Worm (Caenorhabditis elegans) whole organism, late embryonic: ENCODE data around the gene oac-42.

Experiments used
- C08G9.2 ChIP-seq: sonication (generic microtip); optimal IDR thresholded peaks from 2 replicates; lab custom pipeline; 2016; ENCODE audit warnings: mild to moderate bottlenecking, missing genetic modification characterization, moderate library complexity, missing compliant biosample characterization
- F13H6.1 ChIP-seq: sonication (generic microtip); optimal IDR thresholded peaks from 2 replicates; lab custom pipeline; 2016; ENCODE audit warnings: missing genetic modification characterization, missing compliant biosample characterization
- Y22D7AL.16 ChIP-seq: sonication (generic microtip); optimal IDR thresholded peaks from 2 replicates; lab custom pipeline; 2016; ENCODE audit warnings: missing genetic modification characterization, missing compliant biosample characterization
- ahr-1 ChIP-seq: sonication (generic microtip); optimal IDR thresholded peaks from 2 replicates; lab custom pipeline; 2016; ENCODE audit warnings: missing genetic modification characterization, missing compliant biosample characterization
- ama-1 ChIP-seq: fragments of 150-350 bp; optimal IDR thresholded peaks from 2 replicates; lab custom pipeline; 2014
- ceh-14 ChIP-seq: sonication (generic microtip); optimal IDR thresholded peaks from 2 replicates; lab custom pipeline; 2016; ENCODE audit warnings: missing genotype, missing genetic modification characterization, missing compliant biosample characterization
- ceh-18 ChIP-seq: sonication (generic microtip); optimal IDR thresholded peaks from 2 replicates; lab custom pipeline; 2016; ENCODE audit warnings: missing genetic modification characterization, missing compliant biosample characterization
- ceh-19 ChIP-seq: fragments of 200-800 bp; sonication (Bioruptor generic); optimal IDR thresholded peaks from 2 replicates; lab custom pipeline; 2018; ENCODE audit warnings: mild to moderate bottlenecking, missing genetic modification characterization, missing compliant biosample characterization
- ceh-2 ChIP-seq: sonication (generic microtip); optimal IDR thresholded peaks from 2 replicates; lab custom pipeline; 2016; ENCODE audit warnings: missing genotype, missing genetic modification characterization, missing compliant biosample characterization
- ceh-22 ChIP-seq: sonication (generic microtip); optimal IDR thresholded peaks from 2 replicates; lab custom pipeline; 2017; ENCODE audit warnings: missing biosample characterization, missing genetic modification characterization
- ceh-31 ChIP-seq: sonication (generic microtip); optimal IDR thresholded peaks from 2 replicates; lab custom pipeline; 2016; ENCODE audit warnings: missing genetic modification characterization, missing compliant biosample characterization
- ceh-34 ChIP-seq: sonication (generic microtip); optimal IDR thresholded peaks from 2 replicates; lab custom pipeline; 2016; ENCODE audit warnings: mild to moderate bottlenecking, missing genetic modification characterization, missing compliant biosample characterization
- ceh-45 ChIP-seq: fragments of 200-800 bp; sonication (Bioruptor generic); IDR thresholded peaks from 2 replicates; pipeline ENCODE4 v1.3.6; 2022; ENCODE audit warnings: missing genetic modification reagents, missing genetic modification characterization, missing compliant biosample characterization
- fax-1 ChIP-seq: sonication (generic microtip); optimal IDR thresholded peaks from 2 replicates; lab custom pipeline; 2016; ENCODE audit warnings: missing genotype, missing genetic modification characterization, missing compliant biosample characterization
- fkh-6 ChIP-seq: sonication (generic microtip); optimal IDR thresholded peaks from 2 replicates; lab custom pipeline; 2016; ENCODE audit warnings: missing genetic modification characterization, missing compliant biosample characterization
- gmeb-2 ChIP-seq: sonication (generic microtip); optimal IDR thresholded peaks from 2 replicates; lab custom pipeline; 2016; ENCODE audit warnings: missing genetic modification characterization, inconsistent platforms, missing compliant biosample characterization
- hlh-15 ChIP-seq: sonication (generic microtip); optimal IDR thresholded peaks from 2 replicates; lab custom pipeline; 2016; ENCODE audit warnings: missing genetic modification characterization, missing compliant biosample characterization
- hlh-6 ChIP-seq: sonication (generic microtip); optimal IDR thresholded peaks from 2 replicates; lab custom pipeline; 2016; ENCODE audit warnings: missing genotype, missing genetic modification characterization, missing compliant biosample characterization
- hlh-8 ChIP-seq: sonication (generic microtip); optimal IDR thresholded peaks from 2 replicates; lab custom pipeline; 2016; ENCODE audit warnings: missing genotype, missing genetic modification characterization, missing compliant biosample characterization
- lim-6 ChIP-seq: sonication (generic microtip); optimal IDR thresholded peaks from 2 replicates; lab custom pipeline; 2016; ENCODE audit warnings: missing genetic modification characterization, missing compliant biosample characterization
- lin-11 ChIP-seq: fragments of 200-800 bp; sonication (Bioruptor generic); optimal IDR thresholded peaks from 2 replicates; lab custom pipeline; 2018; ENCODE audit warnings: mild to moderate bottlenecking, missing genetic modification characterization, missing compliant biosample characterization
- madf-2 ChIP-seq: sonication (generic microtip); optimal IDR thresholded peaks from 2 replicates; lab custom pipeline; 2017; ENCODE audit warnings: missing genetic modification characterization, missing compliant biosample characterization
- mec-3 ChIP-seq: sonication (generic microtip); optimal IDR thresholded peaks from 2 replicates; lab custom pipeline; 2016; ENCODE audit warnings: borderline replicate concordance, missing genetic modification characterization, missing compliant biosample characterization
- nfya-1 ChIP-seq: sonication (generic microtip); optimal IDR thresholded peaks from 2 replicates; lab custom pipeline; 2017; ENCODE audit warnings: missing genetic modification characterization, mild to moderate bottlenecking, missing compliant biosample characterization, antibody characterized with exemption, moderate library complexity
- nhr-11 ChIP-seq: fragments of 150-350 bp; optimal IDR thresholded peaks from 2 replicates; lab custom pipeline; 2014; ENCODE audit warnings: missing biosample characterization, missing genetic modification characterization
- npax-4 ChIP-seq: sonication (generic microtip); optimal IDR thresholded peaks from 2 replicates; lab custom pipeline; 2016; ENCODE audit warnings: missing genetic modification characterization, missing compliant biosample characterization
- pag-3 ChIP-seq: sonication (generic microtip); optimal IDR thresholded peaks from 2 replicates; lab custom pipeline; 2016; ENCODE audit warnings: missing compliant biosample characterization, missing genetic modification characterization, borderline replicate concordance
- pax-1 ChIP-seq: fragments of 150-350 bp; optimal IDR thresholded peaks from 2 replicates; lab custom pipeline; 2014; ENCODE audit warnings: missing biosample characterization, missing genetic modification characterization
- pha-2 ChIP-seq: sonication (generic microtip); optimal IDR thresholded peaks from 2 replicates; lab custom pipeline; 2017; ENCODE audit warnings: mild to moderate bottlenecking, missing genetic modification characterization, missing compliant biosample characterization
- pros-1 ChIP-seq: fragments of 150-350 bp; optimal IDR thresholded peaks from 2 replicates; lab custom pipeline; 2014; ENCODE audit warnings: missing biosample characterization, missing genetic modification reagents, missing genetic modification characterization
- ref-2 ChIP-seq: sonication (generic microtip); optimal IDR thresholded peaks from 2 replicates; lab custom pipeline; 2016; ENCODE audit warnings: missing genetic modification characterization, missing compliant biosample characterization
- sdc-2 ChIP-seq: sonication (generic microtip); optimal IDR thresholded peaks from 2 replicates; lab custom pipeline; 2016; ENCODE audit warnings: missing genotype, missing genetic modification characterization, missing compliant biosample characterization
- sox-2 ChIP-seq: fragments of 200-800 bp; sonication (Bioruptor generic); IDR thresholded peaks from 2 replicates; pipeline ENCODE4 v1.3.6; 2022; ENCODE audit warnings: missing genetic modification reagents, missing genetic modification characterization, missing compliant biosample characterization
- syd-9 ChIP-seq: sonication (generic microtip); optimal IDR thresholded peaks from 2 replicates; lab custom pipeline; 2016; ENCODE audit warnings: mild to moderate bottlenecking, missing genetic modification characterization, moderate library complexity, missing compliant biosample characterization
- tbx-2 ChIP-seq: sonication (generic microtip); optimal IDR thresholded peaks from 2 replicates; lab custom pipeline; 2016; ENCODE audit warnings: missing genetic modification characterization, missing compliant biosample characterization
- ttx-3 ChIP-seq: sonication (generic microtip); optimal IDR thresholded peaks from 2 replicates; lab custom pipeline; 2016; ENCODE audit warnings: missing genetic modification reagents, missing genetic modification characterization, missing compliant biosample characterization
- unc-3 ChIP-seq, 2 experiments: fragments of 200-800 bp in 1 of 2; sonication (Bioruptor generic) in 1 of 2; sonication (generic microtip) in 1 of 2; conservative IDR thresholded peaks in 1 of 2; optimal IDR thresholded peaks in 1 of 2; 2 replicates each; pipeline versions ENCODE4 v1.3.6 to Lab custom; 2016 to 2022; ENCODE audit warnings: missing compliant biosample characterization in 2 of 2, missing genetic modification characterization in 2 of 2, missing genetic modification reagents in 1 of 2
- unc-42 ChIP-seq: sonication (generic microtip); optimal IDR thresholded peaks from 2 replicates; lab custom pipeline; 2016; ENCODE audit warnings: missing genotype, missing genetic modification characterization, missing compliant biosample characterization
- unc-55 ChIP-seq: sonication (generic microtip); optimal IDR thresholded peaks from 2 replicates; lab custom pipeline; 2017; ENCODE audit warnings: missing biosample characterization, missing genetic modification reagents, missing genetic modification characterization
- zip-5 ChIP-seq: sonication (generic microtip); optimal IDR thresholded peaks from 2 replicates; lab custom pipeline; 2016; ENCODE audit warnings: missing genetic modification characterization, missing compliant biosample characterization

Gene oac-42

DNA sequence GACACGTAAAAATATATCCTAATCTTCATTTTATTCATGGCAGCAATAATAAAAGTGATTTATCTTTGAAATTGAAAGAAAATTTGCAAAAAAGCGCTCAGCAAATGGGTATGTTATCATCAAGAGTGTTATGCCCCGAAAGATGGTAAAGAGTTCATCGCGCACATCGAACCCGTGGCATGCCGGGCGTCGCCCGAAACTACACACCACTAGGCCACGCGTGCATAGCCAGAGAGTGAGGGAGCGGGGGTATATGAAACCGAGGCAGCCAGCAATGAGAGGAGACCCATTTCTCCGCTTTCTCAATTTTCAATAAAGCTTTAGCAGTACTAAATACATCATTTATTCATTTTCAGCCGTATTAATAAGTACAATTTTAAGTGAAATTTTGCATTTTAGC lies 10.8 kb downstream of the oac-42 start (continued):
- TF ChIP-seq nfya-1 (peak; percentile 90), fkh-6 (tag; lab: Kevin White, UChicago) (peak; percentile 97), lin-11 (tag; lab: Kevin White, UChicago) (peak; percentile 97), ceh-31 (tag; lab: Kevin White, UChicago) (peak; percentile 93), ceh-22 (tag; lab: Kevin White, UChicago) (peak; percentile 55), C08G9.2 (tag; lab: Kevin White, UChicago) (peak; percentile 97), Y22D7AL.16 (tag; lab: Kevin White, UChicago) (peak; percentile 99), mec-3 (tag; lab: Kevin White, UChicago) (peak; percentile 94), sdc-2 (peak; percentile 93), pros-1 (tag; lab: Kevin White, UChicago) (peak; percentile 56), unc-3 (GFP tag; conservative IDR thresholded peaks at IDR 0.05; lab: Robert Waterston, UW) (peak; percentile 99), unc-3 (tag; optimal IDR thresholded peaks at IDR 0.05; lab: Kevin White, UChicago) (peak; percentile 99), tbx-2 (tag; lab: Kevin White, UChicago) (peak; percentile 98), pax-1 (tag; lab: Kevin White, UChicago) (no peak), sox-2 (GFP tag; lab: Robert Waterston, UW) (peak; percentile 98), ceh-45 (GFP tag; lab: Robert Waterston, UW) (peak; percentile 99), gmeb-2 (tag; lab: Kevin White, UChicago) (peak; percentile 99), F13H6.1 (tag; lab: Kevin White, UChicago) (peak; percentile 98), ceh-2 (tag; lab: Kevin White, UChicago) (peak; percentile 98), pha-2 (tag; lab: Kevin White, UChicago) (peak; percentile 97), ttx-3 (tag; lab: Kevin White, UChicago) (peak; percentile 99), fax-1 (tag; lab: Kevin White, UChicago) (peak; percentile 96), lim-6 (tag; lab: Kevin White, UChicago) (peak; percentile 97), ama-1 (no peak), ceh-18 (tag; lab: Kevin White, UChicago) (peak; percentile 96), unc-55 (GFP tag; lab: Kevin White, UChicago) (no peak), npax-4 (tag; lab: Kevin White, UChicago) (peak; percentile 98), ceh-14 (tag; lab: Kevin White, UChicago) (peak; percentile 99), zip-5 (peak; percentile 94), unc-42 (tag; lab: Kevin White, UChicago) (peak; percentile 86)
- TF ChIP-seq, all 69 proteins: peak for 64

DNA sequence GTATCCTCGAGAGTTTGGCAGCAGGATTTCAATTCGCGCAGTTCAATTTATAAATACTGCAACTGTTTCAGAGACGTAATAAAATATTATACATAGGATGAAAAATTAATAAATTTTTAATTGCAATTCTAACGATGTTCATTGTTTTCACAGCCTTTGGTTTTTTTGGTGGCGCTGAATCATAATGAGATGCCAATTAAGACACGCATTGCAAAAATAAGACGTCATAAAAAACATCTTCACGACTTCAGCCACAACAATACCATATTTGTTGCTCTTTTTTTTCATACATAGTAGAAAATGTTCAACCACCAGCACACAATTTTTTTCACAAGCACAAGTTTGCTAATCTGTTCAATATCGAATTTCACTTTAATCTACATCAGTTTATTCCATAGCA lies 12.3 kb downstream of the oac-42 start, which contains the start of gene str-56:
Gene str-56 (plus strand): TSS at position 301 of the 400 bp plus-strand sequence.
- TF ChIP-seq ceh-19 (GFP tag; lab: Kevin White, UChicago) (no peak), unc-3 (GFP tag; conservative IDR thresholded peaks at IDR 0.05; lab: Robert Waterston, UW) (no peak), unc-3 (tag; optimal IDR thresholded peaks at IDR 0.05; lab: Kevin White, UChicago) (no peak), hlh-6 (no peak)
- TF ChIP-seq, all 69 proteins: peak for 0

DNA sequence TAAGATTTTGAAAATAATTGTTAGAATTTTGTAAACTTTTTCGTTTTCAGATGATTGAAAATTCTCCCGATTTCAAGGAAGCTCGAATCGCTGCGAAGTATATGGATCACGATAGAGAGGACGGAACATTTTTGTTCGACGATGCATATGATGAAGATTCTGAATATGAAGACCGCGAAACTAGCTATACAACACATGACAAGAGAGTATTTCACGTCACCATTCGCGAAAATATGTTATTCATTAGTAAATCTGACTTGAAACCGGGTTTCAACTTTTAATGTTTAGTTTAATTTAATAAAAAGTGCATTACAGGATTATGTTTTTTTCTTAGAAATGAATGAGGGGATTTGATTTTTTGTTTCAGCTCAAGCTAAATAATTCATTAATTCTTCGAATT lies 14.2 kb downstream of the oac-42 start, which contains the start of gene str-57:
Gene str-57 (plus strand): TSS at position 301 of the 400 bp plus-strand sequence.
- no peak for TF ChIP-seq nhr-11 (tag; lab: Kevin White, UChicago)

DNA sequence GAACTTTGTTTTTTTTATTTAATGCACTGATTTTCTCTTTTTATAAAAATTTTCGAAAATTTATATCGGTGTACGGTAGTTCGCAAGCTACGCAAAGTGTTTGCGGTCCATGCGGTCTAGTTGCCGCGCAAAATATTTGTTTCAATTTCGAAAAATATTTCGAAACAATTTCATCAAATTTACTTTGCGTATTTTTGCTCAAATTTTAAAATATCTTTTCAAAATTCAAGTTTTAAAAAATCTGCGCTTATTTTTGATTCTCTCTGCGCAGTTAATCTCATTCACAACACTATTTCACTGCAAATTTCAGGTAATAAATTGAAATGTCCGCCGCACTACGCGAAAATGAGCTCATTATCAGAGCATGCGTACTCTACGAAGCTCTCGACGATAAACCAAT lies 17.2 kb downstream of the oac-42 start, which contains the start of gene fbxa-197:
Gene fbxa-197 (plus strand): TSS at position 301 of the 400 bp plus-strand sequence.
- TF ChIP-seq syd-9 (no peak), ttx-3 (tag; lab: Kevin White, UChicago) (no peak), unc-42 (tag; lab: Kevin White, UChicago) (no peak), sox-2 (GFP tag; lab: Robert Waterston, UW) (no peak), pag-3 (no peak), F13H6.1 (tag; lab: Kevin White, UChicago) (no peak), pax-1 (tag; lab: Kevin White, UChicago) (no peak), Y22D7AL.16 (tag; lab: Kevin White, UChicago) (no peak), hlh-15 (tag; lab: Kevin White, UChicago) (no peak), madf-2 (tag; lab: Kevin White, UChicago) (no peak), npax-4 (tag; lab: Kevin White, UChicago) (no peak), pha-2 (tag; lab: Kevin White, UChicago) (no peak), ceh-34 (tag; lab: Kevin White, UChicago) (no peak), ref-2 (tag; lab: Kevin White, UChicago) (no peak), ahr-1 (tag; lab: Kevin White, UChicago) (no peak), hlh-8 (tag; lab: Kevin White, UChicago) (no peak)
